Worm (Caenorhabditis elegans) whole organism, L2 larva: ENCODE measurements around the gene F09A5.3.
A peak's percentile ranks its signal among the peaks of the same experiment; 100 is the strongest.

ENCODE experiments used
- C34F6.9 ChIP-seq: fragments of 150-350 bp; optimal IDR thresholded peaks from 2 replicates; lab custom pipeline; 2014; ENCODE audit warnings: missing biosample characterization, missing genetic modification characterization
- F13H6.1 ChIP-seq: sonication (generic microtip); optimal IDR thresholded peaks from 2 replicates; lab custom pipeline; 2016; ENCODE audit warnings: missing genetic modification characterization, missing compliant biosample characterization
- R02D3.7 ChIP-seq: fragments of 150-350 bp; optimal IDR thresholded peaks from 2 replicates; lab custom pipeline; 2014; ENCODE audit warnings: missing biosample characterization, missing genetic modification characterization
- Y55F3AM.14 ChIP-seq: fragments of 200-800 bp; sonication (Bioruptor generic); optimal IDR thresholded peaks from 2 replicates; lab custom pipeline; 2018; ENCODE audit warnings: mild to moderate bottlenecking, missing genetic modification characterization, missing compliant biosample characterization
- ZK546.5 ChIP-seq: sonication (generic microtip); optimal IDR thresholded peaks from 2 replicates; lab custom pipeline; 2017; ENCODE audit warnings: missing biosample characterization, missing genetic modification characterization
- aly-2 ChIP-seq: fragments of 150-350 bp; optimal IDR thresholded peaks from 2 replicates; lab custom pipeline; 2014; ENCODE audit warnings: missing biosample characterization, missing genetic modification characterization
- ama-1 ChIP-seq: fragments of 150-350 bp; optimal IDR thresholded peaks from 2 replicates; lab custom pipeline; 2018; ENCODE audit warnings: inconsistent platforms
- blmp-1 ChIP-seq: sonication (generic microtip); optimal IDR thresholded peaks from 2 replicates; lab custom pipeline; 2017; ENCODE audit warnings: missing genetic modification characterization, mild to moderate bottlenecking, missing compliant biosample characterization, antibody characterized with exemption, moderate library complexity; ENCODE audit not compliant: insufficient read depth
- ceh-16 ChIP-seq: fragments of 150-350 bp; optimal IDR thresholded peaks from 2 replicates; lab custom pipeline; 2014; ENCODE audit warnings: missing biosample characterization, missing genetic modification characterization
- ceh-82 ChIP-seq: fragments of 150-350 bp; optimal IDR thresholded peaks from 2 replicates; lab custom pipeline; 2014; ENCODE audit warnings: missing biosample characterization, missing genetic modification characterization
- crh-2 ChIP-seq: sonication (generic microtip); optimal IDR thresholded peaks from 2 replicates; lab custom pipeline; 2017; ENCODE audit warnings: missing biosample characterization, missing genetic modification characterization
- dmd-4 ChIP-seq: sonication (generic microtip); optimal IDR thresholded peaks from 2 replicates; lab custom pipeline; 2017; ENCODE audit warnings: missing biosample characterization, missing genetic modification characterization
- egl-27 ChIP-seq: sonication (generic microtip); optimal IDR thresholded peaks from 3 replicates; lab custom pipeline; 2017; ENCODE audit warnings: missing biosample characterization, missing genetic modification reagents, missing genetic modification characterization
- elt-1 ChIP-seq: fragments of 150-350 bp; optimal IDR thresholded peaks from 2 replicates; lab custom pipeline; 2014; ENCODE audit warnings: missing biosample characterization, missing genetic modification characterization
- elt-3 ChIP-seq: sonication (generic microtip); optimal IDR thresholded peaks from 2 replicates; lab custom pipeline; 2017; ENCODE audit warnings: missing biosample characterization, missing genetic modification characterization
- fos-1 ChIP-seq: fragments of 150-350 bp; optimal IDR thresholded peaks from 2 replicates; lab custom pipeline; 2014; ENCODE audit warnings: missing biosample characterization, missing genetic modification characterization
- gmeb-1 ChIP-seq: fragments of 150-350 bp; optimal IDR thresholded peaks from 2 replicates; lab custom pipeline; 2014; ENCODE audit warnings: missing biosample characterization, missing genetic modification characterization
- lin-11 ChIP-seq: fragments of 150-350 bp; sonication (generic microtip); optimal IDR thresholded peaks from 2 replicates; lab custom pipeline; 2014; ENCODE audit warnings: missing biosample characterization, missing genetic modification characterization, inconsistent platforms, mixed read lengths
- lin-13 ChIP-seq: fragments of 150-350 bp; optimal IDR thresholded peaks from 2 replicates; lab custom pipeline; 2014; ENCODE audit warnings: missing biosample characterization, missing genetic modification reagents, missing genetic modification characterization
- lin-39 ChIP-seq: fragments of 150-350 bp; optimal IDR thresholded peaks from 2 replicates; lab custom pipeline; 2014; ENCODE audit warnings: missing biosample characterization, missing genetic modification reagents, missing genetic modification characterization
- lsy-2 ChIP-seq, 2 experiments: fragments of 150-350 bp in 1 of 2; sonication (generic microtip) in 1 of 2; optimal IDR thresholded peaks; 2 replicates each; lab custom pipeline; 2014 to 2017; ENCODE audit warnings: missing biosample characterization in 2 of 2, missing genetic modification characterization in 2 of 2
- mab-5 ChIP-seq: fragments of 150-350 bp; optimal IDR thresholded peaks from 2 replicates; lab custom pipeline; 2014; ENCODE audit warnings: missing biosample characterization, missing genetic modification characterization
- mbf-1 ChIP-seq: sonication (generic microtip); optimal IDR thresholded peaks from 2 replicates; lab custom pipeline; 2017; ENCODE audit warnings: missing biosample characterization, missing genetic modification characterization
- nhr-10 ChIP-seq: sonication (generic microtip); optimal IDR thresholded peaks from 2 replicates; lab custom pipeline; 2017; ENCODE audit warnings: missing biosample characterization, missing genetic modification characterization
- nhr-11 ChIP-seq: fragments of 150-350 bp; optimal IDR thresholded peaks from 2 replicates; lab custom pipeline; 2014; ENCODE audit warnings: missing biosample characterization, missing genetic modification characterization
- nhr-12 ChIP-seq: fragments of 150-350 bp; optimal IDR thresholded peaks from 2 replicates; lab custom pipeline; 2014; ENCODE audit warnings: missing biosample characterization, missing genetic modification characterization
- nhr-129 ChIP-seq: fragments of 150-350 bp; optimal IDR thresholded peaks from 2 replicates; lab custom pipeline; 2014; ENCODE audit warnings: missing biosample characterization, missing genetic modification characterization
- nhr-21 ChIP-seq: fragments of 150-350 bp; optimal IDR thresholded peaks from 2 replicates; lab custom pipeline; 2014; ENCODE audit warnings: missing biosample characterization, missing genetic modification characterization
- nhr-23 ChIP-seq: fragments of 150-350 bp; optimal IDR thresholded peaks from 2 replicates; lab custom pipeline; 2014; ENCODE audit warnings: missing biosample characterization, missing genetic modification reagents, missing genetic modification characterization
- nhr-237 ChIP-seq: fragments of 150-350 bp; optimal IDR thresholded peaks from 2 replicates; lab custom pipeline; 2014; ENCODE audit warnings: missing biosample characterization, missing genetic modification characterization
- nhr-25 ChIP-seq: fragments of 150-350 bp; sonication (generic microtip); optimal IDR thresholded peaks from 3 replicates; lab custom pipeline; 2014; ENCODE audit warnings: missing biosample characterization, missing genetic modification characterization
- nhr-6 ChIP-seq: fragments of 150-350 bp; optimal IDR thresholded peaks from 2 replicates; lab custom pipeline; 2014; ENCODE audit warnings: missing biosample characterization, missing genetic modification characterization
- nhr-77 ChIP-seq: fragments of 150-350 bp; optimal IDR thresholded peaks from 2 replicates; lab custom pipeline; 2014; ENCODE audit warnings: missing biosample characterization, missing genetic modification characterization
- peb-1 ChIP-seq: fragments of 150-350 bp; optimal IDR thresholded peaks from 2 replicates; lab custom pipeline; 2014; ENCODE audit warnings: missing biosample characterization, missing genetic modification characterization
- sem-4 ChIP-seq: fragments of 150-350 bp; optimal IDR thresholded peaks from 2 replicates; lab custom pipeline; 2014; ENCODE audit warnings: missing biosample characterization, missing genetic modification reagents, missing genetic modification characterization
- skn-1 ChIP-seq: sonication (generic microtip); optimal IDR thresholded peaks from 2 replicates; lab custom pipeline; 2017; ENCODE audit warnings: missing biosample characterization, missing genetic modification characterization
- sma-3 ChIP-seq: sonication (generic microtip); optimal IDR thresholded peaks from 2 replicates; lab custom pipeline; 2016; ENCODE audit warnings: missing genetic modification reagents, missing genetic modification characterization, missing compliant biosample characterization
- sma-9 ChIP-seq, 2 experiments: fragments of 150-350 bp in 1 of 2; sonication (generic microtip) in 1 of 2; optimal IDR thresholded peaks; 2 replicates each; lab custom pipeline; 2014 to 2016; ENCODE audit warnings: missing genetic modification characterization in 2 of 2, mild to moderate bottlenecking in 1 of 2, missing biosample characterization in 1 of 2, missing compliant biosample characterization in 1 of 2, missing genetic modification reagents in 1 of 2, moderate library complexity in 1 of 2
- snpc-4 ChIP-seq: fragments of 150-350 bp; optimal IDR thresholded peaks from 2 replicates; lab custom pipeline; 2014; ENCODE audit warnings: missing biosample characterization, missing genetic modification characterization
- unc-39 ChIP-seq: fragments of 150-350 bp; optimal IDR thresholded peaks from 2 replicates; lab custom pipeline; 2014; ENCODE audit warnings: missing biosample characterization, missing genetic modification characterization
- unc-62 ChIP-seq: fragments of 150-350 bp; optimal IDR thresholded peaks from 2 replicates; lab custom pipeline; 2014; ENCODE audit warnings: missing biosample characterization, missing genetic modification reagents, missing genetic modification characterization
- zag-1 ChIP-seq: fragments of 150-350 bp; optimal IDR thresholded peaks from 2 replicates; lab custom pipeline; 2014; ENCODE audit warnings: missing biosample characterization, missing genetic modification characterization
- ztf-1 ChIP-seq: fragments of 200-800 bp; sonication (Bioruptor generic); conservative IDR thresholded peaks from 2 replicates; pipeline ENCODE4 v1.3.6; 2022; ENCODE audit warnings: missing genetic modification characterization, missing compliant biosample characterization
- ztf-11 ChIP-seq: sonication (generic microtip); optimal IDR thresholded peaks from 2 replicates; lab custom pipeline; 2017; ENCODE audit warnings: missing biosample characterization, missing genetic modification characterization
- ztf-4 ChIP-seq: fragments of 150-350 bp; optimal IDR thresholded peaks from 2 replicates; lab custom pipeline; 2014; ENCODE audit warnings: missing biosample characterization, missing genetic modification characterization

The F09A5.3 gene

DNA sequence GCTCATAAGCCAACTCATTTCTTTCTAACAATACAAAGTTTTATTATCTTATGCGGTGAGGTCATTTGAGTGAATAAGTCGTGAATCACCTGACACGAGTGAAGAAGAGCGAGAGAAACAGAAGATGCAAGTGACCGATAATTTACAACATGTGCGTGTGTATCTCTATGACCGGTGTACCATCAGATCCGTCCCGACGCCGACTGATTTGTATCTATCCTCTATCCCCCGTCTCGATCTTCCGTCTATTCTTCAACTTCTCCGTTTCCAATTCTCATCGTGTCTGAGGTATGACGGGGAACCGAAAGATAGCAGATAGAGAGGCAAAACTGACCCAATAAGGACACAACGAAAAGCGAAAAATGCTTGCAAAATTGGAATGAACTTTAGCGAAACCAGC lies at the start of gene F09A5.3:
F09A5.3 (plus strand) TSS at position 162 of the 400 bp plus-strand sequence.
- TF ChIP-seq nhr-23: no peak
- TF ChIP-seq F13H6.1: no peak
- TF ChIP-seq elt-3 (tag; lab: Kevin White, UChicago): no peak
- TF ChIP-seq unc-62 (GFP tag; lab: Kevin White, UChicago): no peak
- no peak for TF ChIP-seq zag-1
- TF ChIP-seq sma-3 (GFP tag; lab: Kevin White, UChicago): peak; percentile 35
- TF ChIP-seq sem-4 (tag; lab: Kevin White, UChicago): peak; percentile 62
- no peak for TF ChIP-seq snpc-4 (tag; lab: Kevin White, UChicago)
- peak; percentile 39 for TF ChIP-seq nhr-6 (tag; lab: Kevin White, UChicago)
- no peak for TF ChIP-seq nhr-12 (tag; lab: Kevin White, UChicago)
- TF ChIP-seq nhr-237 (tag; lab: Kevin White, UChicago): no peak
- TF ChIP-seq nhr-25 (tag; lab: Kevin White, UChicago): peak; percentile 84
- TF ChIP-seq C34F6.9 (tag; lab: Kevin White, UChicago): peak; percentile 41
- TF ChIP-seq lin-11 (tag; lab: Kevin White, UChicago): no peak
- TF ChIP-seq ztf-11: no peak
- TF ChIP-seq ceh-82 (tag; lab: Kevin White, UChicago): no peak
- peak; percentile 20 for TF ChIP-seq ztf-4 (tag; lab: Kevin White, UChicago)
- TF ChIP-seq nhr-77 (tag; lab: Kevin White, UChicago): no peak
- TF ChIP-seq ceh-16: peak; percentile 89
- TF ChIP-seq skn-1: no peak
- TF ChIP-seq gmeb-1 (tag; lab: Kevin White, UChicago): peak; percentile 31
- TF ChIP-seq mbf-1 (tag; lab: Kevin White, UChicago): no peak
- no peak for TF ChIP-seq lin-39
- no peak for TF ChIP-seq lin-13
- TF ChIP-seq sma-9 (GFP tag; optimal IDR thresholded peaks at IDR 0.05; lab: Kevin White, UChicago): peak; percentile 73
- no peak for TF ChIP-seq sma-9 (tag; optimal IDR thresholded peaks at IDR 0.05; lab: Kevin White, UChicago)
- TF ChIP-seq nhr-21 (tag; lab: Kevin White, UChicago): peak; percentile 84
- peak; percentile 70 for TF ChIP-seq nhr-129 (tag; lab: Kevin White, UChicago)
- TF ChIP-seq Y55F3AM.14: no peak
- TF ChIP-seq peb-1 (tag; lab: Kevin White, UChicago): no peak
- no peak for TF ChIP-seq nhr-10
- peak; percentile 92 for TF ChIP-seq elt-1
- peak; percentile 58 for TF ChIP-seq blmp-1 (tag; lab: Kevin White, UChicago)
- no peak for TF ChIP-seq nhr-11
- TF ChIP-seq R02D3.7 (tag; lab: Kevin White, UChicago): no peak
- TF ChIP-seq lsy-2 (tag; optimal IDR thresholded peaks at IDR 0.05; lab: Kevin White, UChicago): no peak
- TF ChIP-seq fos-1 (tag; lab: Kevin White, UChicago): peak; percentile 61
- no peak for TF ChIP-seq mab-5 (tag; lab: Kevin White, UChicago)
- no peak for TF ChIP-seq aly-2
- TF ChIP-seq dmd-4 (tag; lab: Kevin White, UChicago): no peak
- TF ChIP-seq ztf-1 (GFP tag; lab: Robert Waterston, UW): no peak
- no peak for TF ChIP-seq unc-39 (tag; lab: Kevin White, UChicago)
- no peak for TF ChIP-seq ama-1 (lab: Kevin White, UChicago)
- TF ChIP-seq egl-27 (tag; lab: Kevin White, UChicago): peak; percentile 43
- no peak for TF ChIP-seq ZK546.5 (tag; lab: Kevin White, UChicago)
- TF ChIP-seq crh-2 (tag; lab: Kevin White, UChicago): no peak

- TF ChIP-seq blmp-1 (tag; lab: Kevin White, UChicago): no peak
- no peak for TF ChIP-seq F13H6.1
- TF ChIP-seq snpc-4 (tag; lab: Kevin White, UChicago): no peak
- TF ChIP-seq unc-62 (GFP tag; lab: Kevin White, UChicago): no peak
- no peak for TF ChIP-seq gmeb-1 (tag; lab: Kevin White, UChicago)
Measured at ce11 chrX:13100410-13100809, 41.0 kb upstream of the F09A5.3 start, which contains the start of gene R03G8.6. Gene R03G8.6, minus strand, starts transcription at chrX:13100510.
